Worm (Caenorhabditis elegans) whole organism, young adult: Measurements from ENCODE around the gene mboa-2.

Experiments
- F10E7.11 ChIP-seq: sonication (generic microtip); optimal IDR thresholded peaks from 2 replicates; lab custom pipeline; 2017; ENCODE audit warnings: mild to moderate bottlenecking, missing genetic modification characterization, moderate library complexity, missing compliant biosample characterization
- K12H6.12 ChIP-seq: fragments of 200-800 bp; sonication (Bioruptor generic); optimal IDR thresholded peaks from 2 replicates; lab custom pipeline; 2018; ENCODE audit warnings: mild to moderate bottlenecking, missing genetic modification characterization, missing compliant biosample characterization
- attf-3 ChIP-seq: fragments of 200-800 bp; sonication (Bioruptor generic); conservative IDR thresholded peaks from 2 replicates; pipeline ENCODE4 v1.3.6; 2022; ENCODE audit warnings: missing genetic modification reagents, missing genetic modification characterization, missing compliant biosample characterization
- dox-1 ChIP-seq: fragments of 200-800 bp; sonication (Bioruptor generic); IDR thresholded peaks from 2 replicates; pipeline ENCODE4 v1.3.6; 2022; ENCODE audit warnings: missing genetic modification reagents, missing genetic modification characterization, missing compliant biosample characterization
- sdz-38 ChIP-seq: sonication (generic microtip); optimal IDR thresholded peaks from 2 replicates; lab custom pipeline; 2016; ENCODE audit warnings: missing genotype, missing genetic modification characterization, missing compliant biosample characterization
- snpc-4 ChIP-seq, 5 experiments: fragments of 150-350 bp in 1 of 5; sonication (generic microtip) in 4 of 5; optimal IDR thresholded peaks; 2 replicates each; lab custom pipeline; 2014 to 2018; ENCODE audit warnings: missing genetic modification characterization in 5 of 5, missing biosample characterization in 3 of 5, antibody characterized with exemption in 2 of 5, mild to moderate bottlenecking in 2 of 5, missing compliant biosample characterization in 2 of 5, missing genotype in 2 of 5, moderate library complexity in 2 of 5, missing genetic modification reagents in 1 of 5
- unc-62 ChIP-seq: fragments of 150-350 bp; optimal IDR thresholded peaks from 2 replicates; lab custom pipeline; 2014; ENCODE audit warnings: missing biosample characterization, missing genetic modification reagents, missing genetic modification characterization
- ztf-28 ChIP-seq: fragments of 200-800 bp; sonication (Bioruptor generic); IDR thresholded peaks from 2 replicates; pipeline ENCODE4 v1.3.6; 2022; ENCODE audit warnings: missing genetic modification reagents, missing genetic modification characterization, missing compliant biosample characterization

DNA sequence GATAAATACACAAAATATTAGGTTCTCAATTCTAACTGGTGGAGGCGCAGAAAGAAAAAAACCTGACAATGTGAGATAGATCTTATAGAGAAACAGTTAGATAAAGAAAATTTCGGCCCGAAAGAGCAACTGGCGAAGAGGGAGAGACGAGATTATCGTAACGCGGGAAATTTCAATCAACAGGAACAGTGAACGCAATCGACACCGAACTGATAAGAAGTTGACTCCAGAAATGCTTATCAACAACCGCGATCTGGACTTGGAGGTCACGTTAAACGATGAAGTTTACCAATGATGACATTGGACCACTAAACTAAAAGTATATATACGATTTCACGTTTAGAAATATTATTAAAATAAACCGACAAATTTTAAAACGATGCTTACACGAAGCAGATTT lies 45.9 kb downstream of the mboa-2 start:
- TF ChIP-seq attf-3 (GFP tag; lab: Robert Waterston, UW) (no peak), K12H6.12 (no peak), snpc-4 (GFP tag; optimal IDR thresholded peaks at IDR 0.05; lab: Kevin White, UChicago) (peak; percentile 28), snpc-4 (tag; optimal IDR thresholded peaks at IDR 0.05; lab: Kevin White, UChicago) (peak in 3 of 4 experiments; percentile 50 to 52 (median 50)), dox-1 (GFP tag; lab: Robert Waterston, UW) (peak; percentile 65), unc-62 (GFP tag; lab: Kevin White, UChicago) (no peak), ztf-28 (GFP tag; lab: Robert Waterston, UW) (no peak), sdz-38 (no peak), F10E7.11 (tag; lab: Kevin White, UChicago) (peak; percentile 83)
